Fruit fly (Drosophila melanogaster) whole organism, embryonic: Measurements from ENCODE around the gene Zaf1.
A peak's percentile ranks its signal among the peaks of the same experiment; 100 is the strongest.

ENCODE experiments used
- Atf3 ChIP-seq: fragments of 200-800 bp; sonication (Bioruptor generic); optimal IDR thresholded peaks from 3 replicates; lab custom pipeline; 2016; ENCODE audit warnings: missing biosample characterization, missing genetic modification characterization
- Bdp1 ChIP-seq: fragments of 200-800 bp; sonication (Bioruptor generic); optimal IDR thresholded peaks from 3 replicates; lab custom pipeline; 2016; ENCODE audit warnings: missing biosample characterization, missing genetic modification characterization
- CG10267 ChIP-seq: fragments of 200-800 bp; sonication (Bioruptor generic); optimal IDR thresholded peaks from 2 replicates; lab custom pipeline; 2018; ENCODE audit warnings: missing biosample characterization, mild to moderate bottlenecking, missing genetic modification characterization, moderate library complexity
- CG12104 ChIP-seq: fragments of 200-800 bp; sonication (Bioruptor generic); optimal IDR thresholded peaks from 3 replicates; lab custom pipeline; 2016; ENCODE audit warnings: missing biosample characterization, missing genetic modification characterization
- CG13894 ChIP-seq: fragments of 200-800 bp; sonication (Bioruptor generic); optimal IDR thresholded peaks from 3 replicates; lab custom pipeline; 2018; ENCODE audit warnings: missing biosample characterization, mild to moderate bottlenecking, missing genetic modification characterization, moderate library complexity
- CG14441 ChIP-seq: fragments of 200-800 bp; sonication (Bioruptor generic); IDR thresholded peaks from 2 replicates; pipeline ENCODE4 v1.3.6; 2022; ENCODE audit warnings: missing biosample characterization, missing genetic modification characterization
- CG15011 ChIP-seq: fragments of 200-800 bp; sonication (Bioruptor generic); optimal IDR thresholded peaks from 3 replicates; lab custom pipeline; 2018; ENCODE audit warnings: missing biosample characterization, mild to moderate bottlenecking, missing genetic modification characterization
- CG17359 ChIP-seq: fragments of 200-800 bp; sonication (Bioruptor generic); optimal IDR thresholded peaks from 3 replicates; lab custom pipeline; 2018; ENCODE audit warnings: missing biosample characterization, mild to moderate bottlenecking, missing genetic modification characterization, moderate library complexity
- CG1832 ChIP-seq: fragments of 200-800 bp; sonication (Bioruptor generic); optimal IDR thresholded peaks from 2 replicates; lab custom pipeline; 2017; ENCODE audit warnings: missing biosample characterization, mild to moderate bottlenecking, missing genetic modification characterization, inconsistent platforms
- CG2129 ChIP-seq: fragments of 200-800 bp; sonication (Bioruptor generic); IDR thresholded peaks from 2 replicates; pipeline ENCODE4 v1.3.6; 2022; ENCODE audit warnings: missing biosample characterization, missing genetic modification characterization; ENCODE audit not compliant: partially characterized antibody
- CG2678 ChIP-seq: fragments of 200-800 bp; sonication (Bioruptor generic); optimal IDR thresholded peaks from 3 replicates; lab custom pipeline; 2019; ENCODE audit warnings: missing biosample characterization, mild to moderate bottlenecking, missing genetic modification characterization, moderate library complexity
- CG30431 ChIP-seq: fragments of 200-800 bp; sonication (Bioruptor generic); optimal IDR thresholded peaks from 2 replicates; lab custom pipeline; 2017; ENCODE audit warnings: missing biosample characterization, missing genetic modification characterization
- CG34376 ChIP-seq: fragments of 200-800 bp; sonication (Bioruptor generic); optimal IDR thresholded peaks from 2 replicates; lab custom pipeline; 2018; ENCODE audit warnings: missing biosample characterization, mild to moderate bottlenecking, missing genetic modification characterization
- CG4404 ChIP-seq: fragments of 200-800 bp; sonication (Bioruptor generic); IDR thresholded peaks from 2 replicates; pipeline ENCODE4 v1.3.6; 2022; ENCODE audit warnings: missing biosample characterization, missing genetic modification characterization
- CG4707 ChIP-seq: fragments of 200-800 bp; sonication (Bioruptor generic); optimal IDR thresholded peaks from 2 replicates; lab custom pipeline; 2018; ENCODE audit warnings: missing biosample characterization, mild to moderate bottlenecking, missing genetic modification characterization, moderate library complexity
- CG6254 ChIP-seq: fragments of 200-800 bp; sonication (Bioruptor generic); optimal IDR thresholded peaks from 3 replicates; lab custom pipeline; 2017; ENCODE audit warnings: mild to moderate bottlenecking, missing biosample characterization, missing genetic modification reagents, missing genetic modification characterization
- CG7372 ChIP-seq: fragments of 200-800 bp; sonication (Bioruptor generic); IDR thresholded peaks from 2 replicates; pipeline ENCODE4 v1.3.6; 2022; ENCODE audit warnings: missing biosample characterization, missing genetic modification characterization
- Deaf1 ChIP-seq: fragments of 200-800 bp; optimal IDR thresholded peaks from 3 replicates; lab custom pipeline; 2019; ENCODE audit warnings: missing biosample characterization, mild to moderate bottlenecking, missing genetic modification characterization, moderate library complexity
- HLH4C ChIP-seq: fragments of 200-800 bp; sonication (Bioruptor generic); IDR thresholded peaks from 3 replicates; pipeline ENCODE4 v1.3.6; 2022; ENCODE audit warnings: missing biosample characterization, missing genetic modification characterization; ENCODE audit not compliant: partially characterized antibody
- Hmr ChIP-seq: fragments of 200-800 bp; sonication (Bioruptor generic); optimal IDR thresholded peaks from 3 replicates; lab custom pipeline; 2017; ENCODE audit warnings: mild to moderate bottlenecking, missing biosample characterization, missing genetic modification reagents, missing genetic modification characterization
- Hr39 ChIP-seq: fragments of >200 bp; optimal IDR thresholded peaks from 2 replicates; lab custom pipeline; 2017
- Lim3 ChIP-seq: fragments of 200-800 bp; sonication (Bioruptor generic); IDR thresholded peaks from 2 replicates; pipeline ENCODE4 v1.3.6; 2022; ENCODE audit warnings: missing biosample characterization, missing genetic modification characterization
- Mad ChIP-seq: fragments of 200-800 bp; sonication (Bioruptor generic); optimal IDR thresholded peaks from 2 replicates; lab custom pipeline; 2016; ENCODE audit warnings: missing biosample characterization, missing genetic modification characterization
- Myb ChIP-seq: fragments of 200-800 bp; sonication (Bioruptor generic); optimal IDR thresholded peaks from 2 replicates; lab custom pipeline; 2016; ENCODE audit warnings: missing biosample characterization, missing genetic modification characterization
- Neu2 ChIP-seq: fragments of 200-800 bp; sonication (Bioruptor generic); optimal IDR thresholded peaks from 3 replicates; lab custom pipeline; 2016; ENCODE audit warnings: missing biosample characterization, missing genetic modification characterization, borderline replicate concordance
- Rfx ChIP-seq: fragments of 200-800 bp; sonication (Bioruptor generic); IDR thresholded peaks from 2 replicates; pipeline ENCODE4 v1.3.6; 2022; ENCODE audit warnings: missing biosample characterization, missing genetic modification characterization
- Sry-β ChIP-seq: fragments of 200-800 bp; sonication (Bioruptor generic); optimal IDR thresholded peaks from 2 replicates; lab custom pipeline; 2018; ENCODE audit warnings: missing biosample characterization, mild to moderate bottlenecking, missing genetic modification characterization, moderate library complexity
- Vsx1 ChIP-seq: fragments of 200-800 bp; sonication (Bioruptor generic); optimal IDR thresholded peaks from 2 replicates; lab custom pipeline; 2017; ENCODE audit warnings: missing biosample characterization, mild to moderate bottlenecking, missing genetic modification characterization, missing genetic modification reagents
- YL-1 ChIP-seq: fragments of 200-800 bp; sonication (Bioruptor generic); optimal IDR thresholded peaks from 3 replicates; lab custom pipeline; 2017; ENCODE audit warnings: missing biosample characterization, mild to moderate bottlenecking, missing genetic modification characterization
- al ChIP-seq: fragments of 200-800 bp; sonication (Bioruptor generic); IDR thresholded peaks from 2 replicates; pipeline ENCODE4 v1.3.6; 2022; ENCODE audit warnings: missing biosample characterization, missing genetic modification characterization
- cg ChIP-seq: fragments of 200-800 bp; sonication (Bioruptor generic); optimal IDR thresholded peaks from 3 replicates; lab custom pipeline; 2019; ENCODE audit warnings: missing biosample characterization, mild to moderate bottlenecking, missing genetic modification characterization, moderate library complexity
- chn ChIP-seq: fragments of 200-800 bp; sonication (Bioruptor generic); optimal IDR thresholded peaks from 2 replicates; lab custom pipeline; 2016; ENCODE audit warnings: missing biosample characterization, missing genetic modification characterization
- crol ChIP-seq: fragments of 200-800 bp; sonication (Bioruptor generic); IDR thresholded peaks from 2 replicates; pipeline ENCODE4 v1.3.6; 2022; ENCODE audit warnings: missing biosample characterization, missing genetic modification characterization
- dati ChIP-seq: fragments of 200-800 bp; sonication (Bioruptor generic); IDR thresholded peaks from 2 replicates; pipeline ENCODE4 v1.3.6; 2022; ENCODE audit warnings: missing biosample characterization, missing genetic modification characterization
- fu2 ChIP-seq: fragments of 200-800 bp; sonication (Bioruptor generic); optimal IDR thresholded peaks from 2 replicates; lab custom pipeline; 2016; ENCODE audit warnings: missing biosample characterization, missing genetic modification characterization
- gcm ChIP-seq: fragments of 200-800 bp; sonication (Bioruptor generic); optimal IDR thresholded peaks from 2 replicates; lab custom pipeline; 2019; ENCODE audit warnings: missing biosample characterization, mild to moderate bottlenecking, missing genetic modification characterization, moderate library complexity
- hkb ChIP-seq, 2 experiments: fragments of 200-800 bp in 1 of 2; fragments of >200 bp in 1 of 2; sonication (Bioruptor generic) in 1 of 2; IDR thresholded peaks in 1 of 2; optimal IDR thresholded peaks in 1 of 2; 2 replicates each; pipeline versions ENCODE4 v1.3.6 to Lab custom; 2017 to 2022; ENCODE audit warnings: missing biosample characterization in 1 of 2, missing genetic modification characterization in 1 of 2
- knrl ChIP-seq: fragments of 200-800 bp; sonication (Bioruptor generic); IDR thresholded peaks from 3 replicates; pipeline ENCODE4 v1.3.6; 2022; ENCODE audit warnings: missing biosample characterization, missing genetic modification characterization; ENCODE audit not compliant: partially characterized antibody
- lab ChIP-seq: fragments of 200-800 bp; sonication (Bioruptor generic); optimal IDR thresholded peaks from 3 replicates; lab custom pipeline; 2017; ENCODE audit warnings: missing biosample characterization, missing genetic modification characterization, mild to moderate bottlenecking, moderate library complexity, missing genetic modification reagents
- mam ChIP-seq: fragments of 200-800 bp; sonication (Bioruptor generic); optimal IDR thresholded peaks from 3 replicates; lab custom pipeline; 2016; ENCODE audit warnings: missing biosample characterization, missing genetic modification characterization
- otp ChIP-seq: fragments of 200-800 bp; sonication (Bioruptor generic); IDR thresholded peaks from 3 replicates; pipeline ENCODE4, ENCODE4 v1.3.6; 2022; ENCODE audit warnings: missing biosample characterization, missing genetic modification characterization
- repo ChIP-seq: fragments of 200-800 bp; sonication (Bioruptor generic); optimal IDR thresholded peaks from 2 replicates; lab custom pipeline; 2016; ENCODE audit warnings: missing biosample characterization, missing genetic modification characterization
- row ChIP-seq: fragments of 200-800 bp; sonication (Bioruptor generic); IDR thresholded peaks from 3 replicates; pipeline ENCODE4 v1.3.6; 2022; ENCODE audit warnings: missing biosample characterization, missing genetic modification characterization
- sc ChIP-seq, 3 experiments: fragments of >200 bp in 2 of 3; fragments of 200-800 bp in 1 of 3; sonication (Bioruptor generic) in 1 of 3; optimal IDR thresholded peaks; 2 replicates in 2 of 3; 3 replicates in 1 of 3; lab custom pipeline; 2017; ENCODE audit warnings: mild to moderate bottlenecking in 1 of 3, missing biosample characterization in 1 of 3, missing genetic modification characterization in 1 of 3, missing genetic modification reagents in 1 of 3
- seq ChIP-seq: fragments of 200-800 bp; sonication (Bioruptor generic); IDR thresholded peaks from 2 replicates; pipeline ENCODE4 v1.3.6; 2022; ENCODE audit warnings: missing biosample characterization, missing genetic modification characterization
- slbo ChIP-seq: fragments of 200-800 bp; sonication (Bioruptor generic); IDR thresholded peaks from 2 replicates; pipeline ENCODE4 v1.3.6; 2022; ENCODE audit warnings: missing biosample characterization, missing genetic modification characterization
- sqz ChIP-seq: fragments of 200-800 bp; sonication (Bioruptor generic); optimal IDR thresholded peaks from 3 replicates; lab custom pipeline; 2018; ENCODE audit warnings: missing biosample characterization, mild to moderate bottlenecking, missing genetic modification characterization
- tin ChIP-seq: fragments of 200-800 bp; sonication (Bioruptor generic); optimal IDR thresholded peaks from 3 replicates; lab custom pipeline; 2016; ENCODE audit warnings: missing biosample characterization, missing genetic modification characterization
- tll ChIP-seq, 2 experiments: fragments of 200-800 bp in 1 of 2; fragments of >200 bp in 1 of 2; sonication (Bioruptor generic) in 1 of 2; optimal IDR thresholded peaks; 2 replicates each; lab custom pipeline; 2017 to 2019; ENCODE audit warnings: missing biosample characterization in 2 of 2, missing genetic modification characterization in 2 of 2, mild to moderate bottlenecking in 1 of 2, moderate library complexity in 1 of 2
- usp ChIP-seq: fragments of >200 bp; optimal IDR thresholded peaks from 2 replicates; lab custom pipeline; 2017; ENCODE audit warnings: missing biosample characterization, missing genetic modification characterization
- vvl ChIP-seq: fragments of 200-800 bp; sonication (Bioruptor generic); IDR thresholded peaks from 2 replicates; pipeline ENCODE4 v1.3.6; 2022; ENCODE audit warnings: missing biosample characterization, missing genetic modification characterization

The Zaf1 gene

dm6 chr3R:11663441-11663840 lies 38.0 kb upstream of the Zaf1 start (continued):
- TF ChIP-seq CG7372 (GFP tag; lab: Robert Waterston, UW) (no peak), Atf3 (GFP tag; lab: Kevin White, UChicago) (no peak), sc (optimal IDR thresholded peaks at IDR 0.05; lab: Kevin White, UChicago) (no peak), sc (GFP tag; optimal IDR thresholded peaks at IDR 0.05; lab: Kevin White, UChicago) (no peak), chn (no peak), knrl (no peak), usp (GFP tag; lab: Kevin White, UChicago) (no peak), gcm (GFP tag; lab: Kevin White, UChicago) (peak; percentile 27), CG34376 (GFP tag; lab: Kevin White, UChicago) (no peak), Hmr (GFP tag; lab: Kevin White, UChicago) (peak; percentile 36), CG1832 (GFP tag; lab: Kevin White, UChicago) (no peak), repo (no peak), lab (peak; percentile 48), sqz (no peak), CG17359 (tag; lab: Kevin White, UChicago) (peak; percentile 62), CG12104 (peak; percentile 37), tin (GFP tag; lab: Kevin White, UChicago) (no peak), CG14441 (GFP tag; lab: Robert Waterston, UW) (no peak), Myb (GFP tag; lab: Kevin White, UChicago) (no peak), crol (no peak), seq (no peak), Hr39 (no peak), hkb (optimal IDR thresholded peaks at IDR 0.05; lab: Kevin White, UChicago) (no peak), hkb (GFP tag; IDR thresholded peaks at IDR 0.05; lab: Robert Waterston, UW) (peak; percentile 38; the same call in 1 of the 2 replicates), al (no peak), Vsx1 (GFP tag; lab: Kevin White, UChicago) (no peak), fu2 (GFP tag; lab: Kevin White, UChicago) (no peak), CG4707 (GFP tag; lab: Kevin White, UChicago) (no peak), Lim3 (GFP tag; lab: Robert Waterston, UW) (no peak), CG2129 (GFP tag; lab: Robert Waterston, UW) (no peak), slbo (GFP tag; lab: Robert Waterston, UW) (peak; percentile 30; the same call in 1 of the 2 replicates), vvl (GFP tag; lab: Robert Waterston, UW) (no peak), Bdp1 (GFP tag; lab: Kevin White, UChicago) (no peak), Deaf1 (tag; lab: Kevin White, UChicago) (peak; percentile 12), CG15011 (GFP tag; lab: Kevin White, UChicago) (no peak), tll (GFP tag; optimal IDR thresholded peaks at IDR 0.05; lab: Kevin White, UChicago) (no peak), otp (GFP tag; lab: Robert Waterston, UW) (no peak), HLH4C (no peak), CG4404 (GFP tag; lab: Robert Waterston, UW) (no peak), dati (no peak), CG6254 (GFP tag; lab: Kevin White, UChicago) (no peak), Sry-β (GFP tag; lab: Kevin White, UChicago) (no peak), Rfx (GFP tag; lab: Robert Waterston, UW) (no peak), CG13894 (no peak), row (GFP tag; lab: Robert Waterston, UW) (peak; percentile 61), Neu2 (GFP tag; lab: Kevin White, UChicago) (no peak), CG2678 (tag; lab: Kevin White, UChicago) (peak; percentile 77), Mad (GFP tag; lab: Kevin White, UChicago) (no peak), mam (GFP tag; lab: Kevin White, UChicago) (no peak), CG10267 (tag; lab: Kevin White, UChicago) (peak; percentile 34), CG30431 (GFP tag; lab: Kevin White, UChicago) (no peak), cg (no peak), YL-1 (GFP tag; lab: Kevin White, UChicago) (no peak)
